Worm (Caenorhabditis elegans): ENCODE measurements around the gene T28A11.3.

The T28A11.3 gene

DNA sequence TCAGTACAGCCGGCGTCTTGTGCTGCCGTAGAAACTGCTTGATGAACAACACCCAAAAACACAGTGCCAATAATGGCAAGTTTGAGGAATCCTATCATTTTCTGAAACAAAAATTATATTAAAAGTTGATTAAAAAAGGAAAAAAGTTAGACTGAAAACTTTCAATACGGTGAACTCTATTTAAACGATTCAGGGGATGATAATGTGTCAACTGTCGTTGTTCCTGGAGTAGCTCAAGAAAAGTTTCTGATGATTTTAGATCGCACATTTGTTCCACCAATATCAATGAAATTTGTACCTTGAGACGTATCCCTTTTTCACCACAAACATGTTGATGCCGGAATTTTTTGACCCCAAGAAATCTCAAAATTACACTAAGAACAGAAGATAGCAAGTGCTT is 7.2 kb upstream of the T28A11.3 start, which contains the start of gene T28A11.18:
TSS of gene T28A11.18 (minus strand) at position 101 of the 400 bp plus-strand sequence.
- TF ChIP-seq cebp-1 (GFP tag; IDR thresholded peaks at IDR 0.05) = no peak
- no peak for TF ChIP-seq cebp-1 (tag; optimal IDR thresholded peaks at IDR 0.05)

DNA sequence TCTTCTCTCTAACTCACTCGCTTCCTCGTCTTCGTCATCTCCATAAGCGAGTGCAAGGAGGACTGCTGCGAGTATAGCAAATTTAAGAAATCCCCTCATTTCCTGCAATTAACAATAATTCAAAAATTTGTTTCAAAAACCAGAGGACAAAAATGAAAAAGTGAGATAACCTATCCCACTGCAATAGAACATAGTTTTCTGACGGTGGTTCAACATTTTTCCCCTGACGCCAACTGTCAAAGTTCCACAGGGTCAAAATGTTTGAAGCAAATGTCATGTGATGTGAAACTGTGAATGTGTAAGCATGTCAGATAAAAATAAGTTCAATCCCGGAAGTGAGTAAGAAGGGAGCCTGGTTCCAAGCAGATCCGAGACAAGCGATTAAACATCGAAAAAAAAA is 5.7 kb upstream of the T28A11.3 start, which contains the start of gene T28A11.19:
TSS of gene T28A11.19 (minus strand) at position 108 of the 400 bp plus-strand sequence.
- TF ChIP-seq nhr-120 (GFP tag; IDR thresholded peaks at IDR 0.05) (no peak), D2030.7 (GFP tag; IDR thresholded peaks at IDR 0.05) (no peak), die-1 (tag; optimal IDR thresholded peaks at IDR 0.05) (no peak), ceh-79 (tag; optimal IDR thresholded peaks at IDR 0.05) (no peak), ama-1 (optimal IDR thresholded peaks at IDR 0.05) (no peak), ama-1 (GFP tag; optimal IDR thresholded peaks at IDR 0.05) (no peak), rcor-1 (GFP tag; IDR thresholded peaks at IDR 0.05) (no peak), F23B12.7 (tag; optimal IDR thresholded peaks at IDR 0.05; ENCODE audit: insufficient read depth) (no peak), Y79H2A.3 (GFP tag; conservative IDR thresholded peaks at IDR 0.05) (no peak), nhr-179 (tag; optimal IDR thresholded peaks at IDR 0.05) (no peak), mel-28 (tag; optimal IDR thresholded peaks at IDR 0.05; ENCODE audit: borderline replicate concordance) (no peak), ceh-91 (GFP tag; IDR thresholded peaks at IDR 0.05) (no peak), cebp-1 (GFP tag; IDR thresholded peaks at IDR 0.05) (no peak), cebp-1 (tag; optimal IDR thresholded peaks at IDR 0.05) (no peak)

DNA sequence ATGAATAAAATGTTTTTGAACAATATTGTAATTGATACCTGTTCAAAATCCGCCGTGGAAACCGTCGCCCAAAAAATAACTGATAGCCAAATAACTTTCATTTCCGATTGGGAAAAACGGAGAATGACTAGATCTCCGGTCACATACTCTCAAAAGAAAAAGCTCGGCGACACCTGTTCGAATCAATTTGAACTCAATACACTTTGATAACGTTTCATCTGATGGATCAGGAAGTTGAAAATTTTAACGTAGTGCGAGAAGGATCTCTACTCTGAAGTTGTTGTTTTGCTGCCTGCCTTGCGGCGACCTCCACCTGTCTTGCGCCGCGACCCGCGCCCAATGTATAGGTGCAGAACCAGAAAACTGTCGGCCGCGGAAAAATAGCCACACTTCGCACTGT is 2.0 kb upstream of the T28A11.3 start, which contains the start of gene T28A11.20:
TSS of gene T28A11.20 (minus strand) at position 101 of the 400 bp plus-strand sequence.
- no peak for TF ChIP-seq hmg-20 (GFP tag; IDR thresholded peaks at IDR 0.05)
- no peak for TF ChIP-seq nfya-1 (tag; optimal IDR thresholded peaks at IDR 0.05; ENCODE audit: borderline replicate concordance, insufficient read depth)
- no peak for TF ChIP-seq dpl-1 (GFP tag; optimal IDR thresholded peaks at IDR 0.05)
- TF ChIP-seq attf-3 (GFP tag; conservative IDR thresholded peaks at IDR 0.05) = no peak
- TF ChIP-seq hlh-12 (tag; optimal IDR thresholded peaks at IDR 0.05) = no peak
- no peak for TF ChIP-seq die-1 (tag; optimal IDR thresholded peaks at IDR 0.05)
- no peak for TF ChIP-seq attf-6 (GFP tag; IDR thresholded peaks at IDR 0.05)
- no peak for TF ChIP-seq K12H6.12 (tag; optimal IDR thresholded peaks at IDR 0.05)
- no peak for TF ChIP-seq ama-1 (optimal IDR thresholded peaks at IDR 0.05)
- TF ChIP-seq ama-1 (GFP tag; optimal IDR thresholded peaks at IDR 0.05) = no peak
- no peak for TF ChIP-seq gei-17 (GFP tag; optimal IDR thresholded peaks at IDR 0.05)
- TF ChIP-seq nhr-120 (GFP tag; IDR thresholded peaks at IDR 0.05) = no peak
- TF ChIP-seq ztf-28 (GFP tag; IDR thresholded peaks at IDR 0.05) = no peak
- no peak for TF ChIP-seq C17E4.6 (GFP tag; IDR thresholded peaks at IDR 0.05)
- TF ChIP-seq ztf-6 (GFP tag; IDR thresholded peaks at IDR 0.05) = no peak
- no peak for TF ChIP-seq ceh-100 (GFP tag; IDR thresholded peaks at IDR 0.05)
- TF ChIP-seq sptf-2 (GFP tag; optimal IDR thresholded peaks at IDR 0.05) = no peak
- TF ChIP-seq let-526 (GFP tag; IDR thresholded peaks at IDR 0.05) = no peak

DNA sequence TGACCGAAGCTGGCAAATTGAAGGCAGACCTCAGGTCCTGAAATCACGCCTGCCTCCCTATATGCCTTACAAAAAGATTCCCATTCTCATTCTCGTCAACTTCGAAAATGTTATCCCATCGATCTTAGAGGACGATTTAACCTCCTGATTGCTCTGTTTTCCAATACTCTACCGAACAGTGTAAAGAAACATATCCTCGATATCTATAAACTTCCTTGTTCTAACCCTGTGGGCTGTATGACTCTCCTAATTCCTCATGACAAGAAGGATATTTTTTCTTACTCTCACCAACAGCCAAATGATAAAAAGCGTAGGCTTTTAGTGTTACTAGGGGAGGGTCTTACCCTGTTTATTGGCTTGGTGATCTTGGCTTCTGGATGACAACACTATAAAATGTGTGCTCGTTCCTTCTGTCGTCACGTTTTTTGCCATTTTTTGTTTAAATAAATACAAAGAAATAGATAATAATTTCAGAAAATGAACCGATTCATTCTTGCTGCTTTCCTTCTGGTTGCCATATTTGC is 1.5 kb upstream of the T28A11.3 start, which contains the start of gene T28A11.4:
TSS of gene T28A11.4 (plus strand) at position 474 of the 524 bp plus-strand sequence.
- TF ChIP-seq aptf-2 (GFP tag; conservative IDR thresholded peaks at IDR 0.05) (no peak), ZK185.1 (tag; optimal IDR thresholded peaks at IDR 0.05; ENCODE audit: poor library complexity, severe bottlenecking) (no peak), athp-1 (tag; optimal IDR thresholded peaks at IDR 0.05) (no peak), F23B12.7 (tag; optimal IDR thresholded peaks at IDR 0.05; ENCODE audit: insufficient read depth) (no peak), lin-26 (GFP tag; IDR thresholded peaks at IDR 0.05) (no peak), ztf-3 (GFP tag; optimal IDR thresholded peaks at IDR 0.05) (no peak), pbrm-1 (GFP tag; IDR thresholded peaks at IDR 0.05) (no peak), egrh-3 (GFP tag; IDR thresholded peaks at IDR 0.05) (no peak), T26A5.8 (tag; optimal IDR thresholded peaks at IDR 0.05) (no peak), Y56A3A.18 (GFP tag; IDR thresholded peaks at IDR 0.05) (no peak), C06A6.2 (GFP tag; conservative IDR thresholded peaks at IDR 0.05) (no peak), chd-7 (tag; optimal IDR thresholded peaks at IDR 0.05) (no peak), ets-4 (GFP tag; optimal IDR thresholded peaks at IDR 0.05) (no peak), D2030.7 (GFP tag; IDR thresholded peaks at IDR 0.05) (no peak), ceh-58 (GFP tag; IDR thresholded peaks at IDR 0.05) (no peak), lin-35 (GFP tag; optimal IDR thresholded peaks at IDR 0.05) (no peak)

Measured in whole organism, young adult.